Worm (Caenorhabditis elegans) whole organism, L2 larva: ENCODE results near the gene usp-39.
"Not testable (repeated sequence)": the region's sequence is repeated elsewhere in the genome, so short reads cannot be mapped to it uniquely, and the experiment has no call there.

Experiments used
- ceh-16 ChIP-seq: fragments of 150-350 bp; optimal IDR thresholded peaks from 2 replicates; lab custom pipeline; 2014; ENCODE audit warnings: missing biosample characterization, missing genetic modification characterization
- elt-3 ChIP-seq: sonication (generic microtip); optimal IDR thresholded peaks from 2 replicates; lab custom pipeline; 2017; ENCODE audit warnings: missing biosample characterization, missing genetic modification characterization
- lin-13 ChIP-seq: fragments of 150-350 bp; optimal IDR thresholded peaks from 2 replicates; lab custom pipeline; 2014; ENCODE audit warnings: missing biosample characterization, missing genetic modification reagents, missing genetic modification characterization
- mdl-1 ChIP-seq, 2 experiments: fragments of 150-350 bp in 1 of 2; sonication (generic microtip) in 1 of 2; optimal IDR thresholded peaks; 2 replicates each; lab custom pipeline; 2017; ENCODE audit warnings: missing biosample characterization in 2 of 2, missing genetic modification characterization in 2 of 2
- nhr-12 ChIP-seq: fragments of 150-350 bp; optimal IDR thresholded peaks from 2 replicates; lab custom pipeline; 2014; ENCODE audit warnings: missing biosample characterization, missing genetic modification characterization
- nhr-6 ChIP-seq: fragments of 150-350 bp; optimal IDR thresholded peaks from 2 replicates; lab custom pipeline; 2014; ENCODE audit warnings: missing biosample characterization, missing genetic modification characterization
- sem-4 ChIP-seq: fragments of 150-350 bp; optimal IDR thresholded peaks from 2 replicates; lab custom pipeline; 2014; ENCODE audit warnings: missing biosample characterization, missing genetic modification reagents, missing genetic modification characterization
- unc-39 ChIP-seq: fragments of 150-350 bp; optimal IDR thresholded peaks from 2 replicates; lab custom pipeline; 2014; ENCODE audit warnings: missing biosample characterization, missing genetic modification characterization

- not testable (repeated sequence) for TF ChIP-seq elt-3 (tag; lab: Kevin White, UChicago); ceh-16 (tag; lab: Kevin White, UChicago); lin-13; sem-4; unc-39 (tag; lab: Kevin White, UChicago); nhr-12; nhr-6 (tag; lab: Kevin White, UChicago)
- TF ChIP-seq mdl-1 (tag; optimal IDR thresholded peaks at IDR 0.05; lab: Kevin White, UChicago): peak; percentile 1 to 25
These were observed 5.4 kb downstream of the usp-39 start for ce11 chrII:2570384-2570964.
